Fruit fly (Drosophila melanogaster): ENCODE results near the gene COX7AL.

- no peak for TF ChIP-seq CG34367 (tag; optimal IDR thresholded peaks at IDR 0.05)
- no peak for TF ChIP-seq CG32121 (GFP tag; IDR thresholded peaks at IDR 0.05)
- no peak for TF ChIP-seq CG4496 (GFP tag; IDR thresholded peaks at IDR 0.05)
- no peak for TF ChIP-seq D1 (tag; optimal IDR thresholded peaks at IDR 0.05)
- no peak for TF ChIP-seq CG10348 (GFP tag; IDR thresholded peaks at IDR 0.05)
- no peak for TF ChIP-seq CG12605 (GFP tag; IDR thresholded peaks at IDR 0.05)
- no peak for TF ChIP-seq CG13204 (GFP tag; optimal IDR thresholded peaks at IDR 0.05)
- TF ChIP-seq rn (GFP tag; IDR thresholded peaks at IDR 0.05) = no peak
- TF ChIP-seq Ets98B (GFP tag; IDR thresholded peaks at IDR 0.05) = no peak
Measured at dm6 chr3R:8334982-8335381, 8.5 kb upstream of the COX7AL start.
